Fruit fly (Drosophila melanogaster): ENCODE data around the gene CAHbeta.
A peak's percentile ranks its signal among the peaks of the same experiment; 100 is the strongest.

Gene CAHbeta

dm6 chr3R:8948855-8949254 is 31.8 kb upstream of the CAHbeta start:
- TF ChIP-seq usp (GFP tag; optimal IDR thresholded peaks at IDR 0.05) (no peak), psq (optimal IDR thresholded peaks at IDR 0.05) (no peak), CG8478 (optimal IDR thresholded peaks at IDR 0.05) (no peak), Dll (optimal IDR thresholded peaks at IDR 0.05) (no peak), pan (optimal IDR thresholded peaks at IDR 0.05) (no peak), EcR (GFP tag; optimal IDR thresholded peaks at IDR 0.05) (no peak)

DNA sequence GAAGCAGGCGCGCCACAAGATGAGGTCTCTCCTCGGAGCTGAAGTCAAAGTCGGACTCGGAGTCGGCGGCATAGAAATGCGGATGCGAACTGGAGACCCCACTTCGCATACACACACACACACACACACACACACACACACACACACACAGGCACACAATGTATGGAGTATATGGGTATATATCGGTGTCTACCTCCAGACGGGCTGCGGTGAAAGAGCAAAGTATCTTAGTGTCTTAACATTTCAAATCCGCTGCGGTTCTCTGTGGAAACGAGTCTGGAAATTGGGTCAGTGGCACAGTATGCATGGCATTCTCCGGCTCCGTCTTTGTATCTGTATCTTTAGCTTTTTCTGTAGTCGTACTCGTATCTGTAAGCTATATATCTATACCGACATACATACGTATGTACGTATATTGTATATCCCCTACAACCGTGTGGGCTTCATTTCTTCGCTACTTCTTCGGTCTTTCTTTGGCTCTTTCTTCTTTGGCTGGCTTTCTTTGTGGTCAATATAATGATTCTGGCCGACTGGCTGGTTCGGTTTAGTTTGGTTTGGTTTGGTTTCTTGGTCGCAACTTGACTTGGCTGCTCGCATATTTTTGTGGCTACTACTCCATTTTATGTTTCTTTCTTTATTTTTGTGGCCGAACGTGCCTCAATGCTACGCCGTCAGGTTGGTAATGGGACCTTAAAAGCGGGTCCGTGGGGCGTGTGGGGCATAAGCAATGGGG is 31.2 kb upstream of the CAHbeta start:
- TF ChIP-seq usp (GFP tag; optimal IDR thresholded peaks at IDR 0.05) (no peak), psq (optimal IDR thresholded peaks at IDR 0.05) (no peak), Dll (optimal IDR thresholded peaks at IDR 0.05) (no peak), pan (optimal IDR thresholded peaks at IDR 0.05) (no peak), EcR (GFP tag; optimal IDR thresholded peaks at IDR 0.05) (no peak), CG8478 (optimal IDR thresholded peaks at IDR 0.05) (no peak)

DNA sequence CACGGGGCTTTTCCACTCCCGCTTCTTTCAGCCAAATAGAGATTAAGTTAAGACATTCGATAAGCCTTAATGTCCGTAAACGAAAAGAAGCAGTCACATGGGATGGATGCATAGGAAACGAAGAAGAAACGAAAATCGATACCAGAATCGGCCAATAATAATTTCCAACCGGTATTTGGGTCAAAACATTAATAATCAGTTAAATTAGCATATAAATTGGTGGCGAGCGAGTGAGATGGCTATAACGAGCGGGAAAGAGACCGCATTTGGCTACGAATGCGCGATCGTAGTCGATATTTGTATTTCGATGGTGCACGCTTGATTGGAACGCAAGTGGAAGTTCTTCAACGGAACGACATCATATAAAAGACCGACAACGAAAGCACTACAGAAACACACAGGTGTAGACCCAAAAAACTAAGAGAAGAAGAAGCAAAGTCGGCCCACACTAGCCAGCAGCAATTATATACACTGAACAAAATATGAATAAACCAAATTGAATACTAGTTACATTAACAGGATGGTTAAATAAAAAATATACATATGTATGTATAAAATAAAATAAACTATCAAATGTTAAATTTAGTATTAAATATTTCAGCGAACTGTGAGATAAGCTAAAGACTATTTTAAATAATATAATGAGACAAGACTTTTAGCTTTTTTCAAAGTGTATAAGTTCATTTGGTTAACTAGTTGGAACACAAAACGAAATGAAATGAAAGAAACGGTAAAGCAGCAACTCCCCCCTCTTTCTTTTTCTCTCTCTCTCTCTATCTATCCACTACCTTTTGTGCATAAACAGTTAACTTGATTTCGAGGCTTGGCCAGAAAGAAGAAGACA is 25.9 kb upstream of the CAHbeta start:
- no peak for TF ChIP-seq Dll (optimal IDR thresholded peaks at IDR 0.05)
- TF ChIP-seq usp (GFP tag; optimal IDR thresholded peaks at IDR 0.05) = no peak
- no peak for TF ChIP-seq psq (optimal IDR thresholded peaks at IDR 0.05)
- no peak for TF ChIP-seq pan (optimal IDR thresholded peaks at IDR 0.05)
- TF ChIP-seq CG8478 (optimal IDR thresholded peaks at IDR 0.05) = no peak
- TF ChIP-seq EcR (GFP tag; optimal IDR thresholded peaks at IDR 0.05) = no peak

DNA sequence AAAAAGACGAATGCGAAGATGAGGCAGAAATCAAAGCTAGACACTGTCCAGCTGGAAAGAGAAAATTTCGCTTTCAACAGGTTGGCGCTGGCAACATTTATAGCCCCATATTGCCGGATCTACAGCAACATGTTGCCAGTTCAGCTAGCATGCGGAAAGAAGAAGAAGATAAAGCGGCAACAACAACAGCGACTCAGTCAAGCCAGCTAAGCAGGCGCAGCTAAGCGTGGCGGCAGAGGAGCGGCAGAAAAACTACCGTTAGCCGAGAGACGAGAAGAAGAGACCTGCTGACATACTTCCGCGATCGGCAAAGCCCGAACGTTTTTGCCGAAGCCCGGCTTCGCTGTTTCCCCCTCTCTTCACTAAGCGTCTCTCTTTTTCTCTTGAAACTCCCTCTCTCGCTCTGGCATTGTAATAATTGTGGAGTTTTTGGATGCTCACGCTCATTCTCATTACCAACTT is 25.3 kb upstream of the CAHbeta start:
- TF ChIP-seq Dll (optimal IDR thresholded peaks at IDR 0.05) (peak; percentile 1), usp (GFP tag; optimal IDR thresholded peaks at IDR 0.05) (no peak), CG8478 (optimal IDR thresholded peaks at IDR 0.05) (no peak)

DNA sequence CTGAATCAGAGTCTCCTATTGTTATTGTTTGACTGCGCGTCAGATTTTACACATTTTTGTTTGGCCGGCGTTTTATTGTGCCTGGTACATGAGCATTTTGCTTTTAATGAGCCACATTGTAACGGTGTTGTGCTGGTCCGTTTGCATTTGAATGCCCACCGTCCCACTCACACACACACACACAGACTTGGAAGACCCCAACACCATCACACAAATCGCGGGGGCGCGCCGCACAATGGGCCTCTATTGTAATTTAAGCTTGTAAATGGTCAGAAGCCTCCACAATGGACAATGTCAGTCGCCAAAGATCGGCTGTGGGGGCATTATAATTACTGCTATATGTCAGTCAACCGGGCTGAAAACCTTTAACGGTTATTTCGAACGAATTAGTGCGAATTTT is 24.3 kb upstream of the CAHbeta start:
- no peak for TF ChIP-seq pan (optimal IDR thresholded peaks at IDR 0.05)
- no peak for TF ChIP-seq Dll (optimal IDR thresholded peaks at IDR 0.05)
- TF ChIP-seq CG8478 (optimal IDR thresholded peaks at IDR 0.05) = no peak
- TF ChIP-seq usp (GFP tag; optimal IDR thresholded peaks at IDR 0.05) = no peak
- TF ChIP-seq EcR (GFP tag; optimal IDR thresholded peaks at IDR 0.05) = no peak
- TF ChIP-seq psq (optimal IDR thresholded peaks at IDR 0.05) = no peak

DNA sequence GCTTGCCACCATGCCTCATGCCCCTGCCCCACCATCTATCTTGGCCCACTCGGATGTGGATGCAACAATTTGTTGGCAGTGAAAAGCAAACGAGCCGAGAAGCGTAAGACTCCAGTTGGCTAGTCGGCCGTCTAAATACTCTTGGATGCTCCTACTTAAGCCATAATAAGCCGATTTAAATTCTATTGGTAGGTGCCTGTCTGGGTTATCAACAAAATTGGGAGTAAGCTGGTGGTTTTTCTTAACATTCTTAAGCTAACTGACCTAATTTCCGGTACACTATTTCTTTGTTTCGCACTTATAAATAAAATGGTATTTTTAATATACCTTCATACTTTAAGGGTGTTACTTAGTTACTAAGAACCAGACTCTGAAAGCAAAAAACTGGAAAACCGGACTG is 22.9 kb upstream of the CAHbeta start:
- TF ChIP-seq EcR (GFP tag; optimal IDR thresholded peaks at IDR 0.05) (no peak), Dll (optimal IDR thresholded peaks at IDR 0.05) (no peak), usp (GFP tag; optimal IDR thresholded peaks at IDR 0.05) (no peak), CG8478 (optimal IDR thresholded peaks at IDR 0.05) (no peak), pan (optimal IDR thresholded peaks at IDR 0.05) (no peak), psq (optimal IDR thresholded peaks at IDR 0.05) (no peak)

DNA sequence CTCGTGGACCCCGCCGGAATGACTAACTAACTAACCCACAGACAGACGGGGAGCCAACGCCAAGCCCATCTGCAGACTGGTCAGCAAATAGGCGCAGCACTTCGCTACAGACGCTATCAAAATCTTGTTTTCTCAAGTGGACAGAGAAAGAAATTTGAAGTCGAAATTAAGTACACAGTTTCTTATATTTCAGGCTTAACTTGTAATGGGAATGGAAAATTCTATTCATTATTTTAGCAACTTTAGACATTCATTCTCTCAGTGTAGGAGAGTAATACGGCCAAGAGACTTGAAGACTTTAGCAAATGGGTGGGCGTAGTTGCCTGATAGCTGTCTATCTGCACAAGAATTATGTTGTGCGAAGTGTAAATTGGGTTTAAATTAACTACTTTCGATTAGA is 22.4 kb upstream of the CAHbeta start:
- no peak for TF ChIP-seq CG8478 (optimal IDR thresholded peaks at IDR 0.05)
- no peak for TF ChIP-seq pan (optimal IDR thresholded peaks at IDR 0.05)
- TF ChIP-seq Dll (optimal IDR thresholded peaks at IDR 0.05) = no peak
- no peak for TF ChIP-seq psq (optimal IDR thresholded peaks at IDR 0.05)
- TF ChIP-seq usp (GFP tag; optimal IDR thresholded peaks at IDR 0.05) = no peak
- no peak for TF ChIP-seq EcR (GFP tag; optimal IDR thresholded peaks at IDR 0.05)

DNA sequence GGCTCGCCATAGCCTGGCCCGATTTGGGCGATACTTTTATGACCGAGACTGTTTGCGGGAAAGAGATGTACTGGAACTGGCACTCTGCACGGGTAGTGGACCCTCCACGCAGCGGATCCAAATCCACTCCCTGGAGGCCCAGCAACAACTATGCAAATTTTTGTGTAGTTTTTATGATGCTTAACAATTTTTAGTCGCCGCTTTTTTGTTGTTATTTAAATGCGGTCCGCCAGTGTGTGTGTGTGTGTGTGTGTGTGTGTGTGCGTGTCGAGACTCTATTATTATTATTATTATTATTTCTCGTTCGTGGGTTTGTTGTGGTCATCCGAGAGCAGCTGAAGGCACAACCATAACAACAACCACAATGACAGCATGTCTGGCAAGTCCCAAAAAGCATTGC is 21.5 kb upstream of the CAHbeta start:
- no peak for TF ChIP-seq EcR (GFP tag; optimal IDR thresholded peaks at IDR 0.05)

DNA sequence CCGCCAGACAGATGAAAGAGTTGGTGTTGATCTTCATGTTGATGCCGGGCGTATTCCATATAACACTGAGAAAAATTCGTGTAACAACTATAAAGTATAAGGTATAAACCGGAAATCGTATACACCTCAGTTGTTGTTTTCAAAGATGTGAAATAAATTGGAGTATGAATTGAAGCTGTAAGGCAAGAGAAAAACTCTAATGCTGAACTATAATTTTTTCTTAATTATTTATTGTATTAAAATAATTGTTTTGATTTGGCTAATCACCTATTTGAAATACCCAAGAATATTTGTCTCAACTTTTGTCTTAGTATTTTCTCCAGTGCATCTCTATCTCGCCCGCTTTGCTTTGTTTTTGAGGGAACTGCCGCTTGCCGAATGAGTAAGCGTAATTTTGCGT is 20.3 kb upstream of the CAHbeta start:
- TF ChIP-seq pan (optimal IDR thresholded peaks at IDR 0.05) (no peak), EcR (GFP tag; optimal IDR thresholded peaks at IDR 0.05) (no peak), Dll (optimal IDR thresholded peaks at IDR 0.05) (no peak), usp (GFP tag; optimal IDR thresholded peaks at IDR 0.05) (no peak)

dm6 chr3R:8962860-8963755 is 17.6 kb upstream of the CAHbeta start, which contains the start of gene ich:
ich (minus strand) TSS chr3R:8963037.
- TF ChIP-seq CG8478 (optimal IDR thresholded peaks at IDR 0.05) = no peak
- no peak for TF ChIP-seq EcR (GFP tag; optimal IDR thresholded peaks at IDR 0.05)

DNA sequence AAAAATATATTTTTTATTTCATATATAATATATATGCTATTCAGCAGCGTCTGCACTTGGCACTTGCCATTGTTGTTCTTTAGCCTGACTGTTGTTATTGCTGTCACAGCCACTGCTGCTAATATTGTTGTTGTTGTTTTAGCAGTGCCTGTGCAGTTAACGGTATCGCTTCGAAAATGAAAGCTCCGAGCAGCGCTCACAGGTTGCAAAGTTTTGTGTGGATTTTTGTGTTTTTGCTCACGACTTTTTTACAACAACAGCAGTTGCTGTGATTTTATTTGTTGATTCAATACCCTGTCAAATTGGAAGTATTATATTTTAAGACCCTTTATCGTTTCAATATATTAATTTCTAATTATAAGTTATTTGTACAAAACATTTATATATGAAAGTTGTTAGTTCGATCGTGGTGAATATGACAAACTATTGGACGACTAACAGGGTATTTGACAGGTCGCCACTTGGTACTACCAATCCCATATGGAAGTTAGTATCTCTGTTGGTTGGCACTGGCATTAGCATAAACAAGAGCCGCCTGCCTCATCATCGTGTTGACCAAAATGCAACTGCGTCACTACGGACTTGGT is 16.8 kb upstream of the CAHbeta start:
- TF ChIP-seq Dll (optimal IDR thresholded peaks at IDR 0.05) (no peak), CG8478 (optimal IDR thresholded peaks at IDR 0.05) (no peak), usp (GFP tag; optimal IDR thresholded peaks at IDR 0.05) (no peak)

dm6 chr3R:8965546-8965945 is 15.1 kb upstream of the CAHbeta start:
- TF ChIP-seq Dll (optimal IDR thresholded peaks at IDR 0.05) = no peak
- no peak for TF ChIP-seq pan (optimal IDR thresholded peaks at IDR 0.05)
- no peak for TF ChIP-seq usp (GFP tag; optimal IDR thresholded peaks at IDR 0.05)
- no peak for TF ChIP-seq psq (optimal IDR thresholded peaks at IDR 0.05)
- no peak for TF ChIP-seq EcR (GFP tag; optimal IDR thresholded peaks at IDR 0.05)
- TF ChIP-seq CG8478 (optimal IDR thresholded peaks at IDR 0.05) = no peak
